Worm (Caenorhabditis elegans): Measurements from ENCODE around the gene sri-19.
"Not testable (repeated sequence)": the region's sequence is repeated elsewhere in the genome, so short reads cannot be mapped to it uniquely, and the experiment has no call there.

sri-19 gene

DNA sequence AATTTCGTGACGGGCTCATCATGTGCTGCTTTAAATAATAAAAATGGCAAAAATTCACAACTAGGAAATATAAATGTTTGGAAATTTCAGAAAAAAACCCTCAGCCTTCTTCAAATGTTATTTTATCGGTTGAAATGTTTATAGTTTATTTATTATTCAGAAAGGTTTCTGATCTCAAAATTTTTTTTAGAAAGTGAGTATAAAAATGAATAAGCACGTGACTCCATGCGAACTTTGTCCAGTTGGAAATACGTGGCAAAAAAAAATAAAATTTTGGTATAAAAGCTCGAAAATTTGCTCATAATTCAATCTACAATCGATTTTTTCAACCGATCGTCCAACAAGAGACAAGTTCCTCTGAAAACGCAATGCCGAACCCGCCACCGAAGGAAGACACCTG lies 8.7 kb upstream of the sri-19 start, which contains the start of gene nsph-3.1:
Gene nsph-3.1, plus strand, starts transcription at position 301 of the 400 bp plus-strand sequence.
- TF ChIP-seq unc-62 (GFP tag; optimal IDR thresholded peaks at IDR 0.05), result no peak

DNA sequence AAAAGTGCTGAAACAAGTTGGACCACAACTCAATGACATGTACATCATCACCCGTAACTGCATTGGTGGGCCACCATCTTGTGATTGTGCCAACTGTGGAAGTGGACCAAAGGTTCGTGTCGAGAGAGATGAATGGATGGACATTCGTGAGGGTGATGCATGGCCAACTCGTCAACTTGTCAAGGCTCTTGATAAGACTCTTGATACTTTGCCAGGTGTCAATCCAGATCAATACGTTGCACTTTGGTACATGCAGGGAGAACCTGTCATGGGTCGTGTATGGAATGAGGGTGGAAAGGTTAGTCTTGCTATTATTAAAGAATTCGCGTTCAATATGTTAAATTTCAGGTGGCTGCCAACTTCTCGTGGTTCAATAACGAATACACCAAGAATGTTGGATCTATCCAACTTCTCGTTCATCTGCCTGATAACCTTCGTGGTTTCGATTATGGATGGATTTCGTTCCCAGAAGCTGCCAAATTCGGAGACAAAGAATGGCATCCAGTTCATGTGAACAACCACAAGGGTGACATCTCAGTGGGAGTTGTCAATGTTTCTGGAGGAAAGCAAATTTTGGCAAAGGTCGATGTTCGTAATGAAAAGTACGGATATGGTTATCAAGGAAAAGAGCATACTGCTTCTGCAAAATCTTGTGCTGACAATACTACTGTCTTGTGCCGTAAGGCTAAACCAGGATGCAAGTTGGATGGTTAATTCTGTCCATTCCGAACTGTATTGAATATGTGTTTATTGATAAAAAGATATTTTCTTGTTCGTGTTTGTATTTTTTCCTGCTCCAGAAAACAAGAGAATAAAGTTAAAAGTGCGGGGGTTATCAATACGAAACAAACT lies 7.6 kb upstream of the sri-19 start:
- no peak for TF ChIP-seq unc-62 (GFP tag; optimal IDR thresholded peaks at IDR 0.05)

DNA sequence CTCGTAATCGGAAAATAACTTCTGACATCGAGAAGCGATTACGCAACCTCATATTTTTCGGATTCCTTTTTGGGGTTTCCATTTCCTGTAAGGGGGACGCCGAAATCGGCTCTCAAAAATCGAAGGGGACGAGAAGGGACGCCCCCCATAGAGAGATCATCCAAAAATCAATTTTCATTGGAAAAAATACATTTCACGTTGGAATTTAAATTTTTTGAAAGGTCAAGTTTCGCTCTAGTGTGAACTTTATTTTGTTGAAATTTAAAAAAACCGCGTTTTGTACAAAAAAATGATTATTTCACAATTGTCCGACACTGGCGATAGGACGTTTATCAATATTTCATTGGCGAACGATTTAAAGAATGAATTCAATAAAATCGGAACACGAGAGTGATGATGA lies 6.2 kb upstream of the sri-19 start, which contains the start of gene Y69E1A.3:
Gene Y69E1A.3, plus strand, starts transcription at position 301 of the 400 bp plus-strand sequence.
- no peak for TF ChIP-seq unc-62 (GFP tag; optimal IDR thresholded peaks at IDR 0.05)

DNA sequence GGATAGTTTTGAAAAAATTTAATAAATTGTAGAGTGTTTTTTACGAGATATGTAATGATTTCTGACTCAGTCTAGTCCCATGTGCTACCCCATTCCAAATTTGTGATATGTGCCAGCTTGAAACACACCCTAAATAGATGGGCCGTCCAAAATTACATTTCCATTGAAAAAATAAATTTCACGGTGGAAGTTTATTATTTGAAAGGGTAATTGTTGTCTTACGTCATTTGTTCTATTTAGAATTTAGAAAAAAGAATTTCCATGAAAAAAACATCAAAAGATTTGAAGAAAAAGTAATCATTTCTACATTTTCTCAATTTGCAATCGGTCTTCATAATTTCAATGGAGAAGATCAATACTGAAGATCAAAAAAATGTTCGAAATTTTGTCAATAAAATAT lies 3.2 kb upstream of the sri-19 start, which contains the start of gene Y69E1A.4:
Gene Y69E1A.4, plus strand, starts transcription at position 301 of the 400 bp plus-strand sequence.
- not testable (repeated sequence) for TF ChIP-seq unc-62 (GFP tag; optimal IDR thresholded peaks at IDR 0.05)

DNA sequence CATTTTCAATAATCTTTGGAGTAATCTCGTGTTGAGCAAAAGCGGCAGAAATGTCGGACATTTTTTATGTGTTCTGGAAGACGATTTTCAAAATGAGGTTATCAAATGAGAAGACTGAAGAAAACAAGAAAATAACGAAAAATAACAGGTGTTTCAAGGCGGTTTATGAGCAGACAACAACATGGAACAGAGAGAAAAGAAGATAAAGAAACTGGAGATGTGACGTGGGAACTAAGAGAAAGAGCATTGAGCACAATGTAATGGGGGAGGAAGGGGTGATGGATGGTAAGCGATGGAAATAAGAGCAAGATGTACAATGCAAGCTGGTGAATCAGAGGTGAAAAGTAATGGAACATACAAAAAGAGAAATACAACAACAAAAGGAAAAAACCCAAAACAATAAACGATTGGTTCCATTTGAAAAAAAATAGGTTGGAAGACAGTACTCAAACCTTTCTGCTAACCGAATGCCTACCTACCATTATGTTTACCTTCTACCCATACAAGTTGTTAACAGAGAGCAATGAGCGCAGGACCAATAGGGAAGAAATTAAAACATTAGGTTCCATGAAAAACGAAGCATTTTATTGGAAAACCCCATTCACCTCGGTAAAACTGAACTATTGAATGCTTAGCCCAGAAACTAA lies 466 bp upstream of the sri-19 start, which contains the start of gene Y69E1A.5:
Gene Y69E1A.5, minus strand, starts transcription at position 73 of the 647 bp plus-strand sequence.
- TF ChIP-seq unc-62 (GFP tag; optimal IDR thresholded peaks at IDR 0.05), result no peak

DNA sequence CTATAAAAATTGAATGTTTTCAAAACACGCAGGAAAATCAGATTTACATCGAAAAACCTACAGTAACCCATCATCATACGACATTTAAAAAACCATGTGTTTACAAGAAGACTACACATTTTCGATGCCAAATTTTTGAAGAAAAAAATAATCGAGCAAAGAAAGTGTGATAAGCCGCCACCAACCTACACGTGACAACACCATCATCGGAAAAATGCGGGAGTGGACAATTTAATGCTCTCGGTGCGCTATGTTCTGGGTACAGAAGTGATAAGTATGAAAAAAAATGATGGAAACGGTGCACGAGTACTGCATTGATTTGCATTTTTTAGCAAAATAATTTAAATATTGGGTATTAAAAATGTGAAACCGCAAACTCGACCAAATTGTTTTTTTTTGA lies 6.5 kb downstream of the sri-19 start:
- TF ChIP-seq unc-62 (GFP tag; optimal IDR thresholded peaks at IDR 0.05), result no peak

DNA sequence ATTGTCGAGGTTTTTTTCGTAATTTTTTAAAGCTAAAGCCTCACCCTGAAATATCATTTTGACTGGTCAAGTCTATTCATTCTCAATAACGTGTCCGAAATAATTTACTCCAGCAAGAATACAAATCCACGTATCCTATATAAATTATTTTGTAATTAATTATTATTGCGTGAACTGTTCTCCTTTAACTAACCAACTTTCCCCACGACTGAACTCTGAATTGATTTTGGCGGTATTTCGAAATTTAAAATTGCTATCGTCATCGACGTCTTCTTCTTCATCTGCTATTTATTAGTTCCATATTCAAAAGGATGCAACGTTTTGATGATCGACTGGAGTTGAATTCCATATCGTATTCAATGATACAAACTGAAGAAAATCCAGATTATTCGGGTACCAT lies 8.2 kb downstream of the sri-19 start, which contains the start of the genes aqp-3 and Y69E1A.8:
Gene aqp-3, minus strand, starts transcription at position 101 of the 400 bp plus-strand sequence.
Gene Y69E1A.8, plus strand, starts transcription at position 246 of the 400 bp plus-strand sequence.
- TF ChIP-seq unc-62 (GFP tag; optimal IDR thresholded peaks at IDR 0.05), result no peak

DNA sequence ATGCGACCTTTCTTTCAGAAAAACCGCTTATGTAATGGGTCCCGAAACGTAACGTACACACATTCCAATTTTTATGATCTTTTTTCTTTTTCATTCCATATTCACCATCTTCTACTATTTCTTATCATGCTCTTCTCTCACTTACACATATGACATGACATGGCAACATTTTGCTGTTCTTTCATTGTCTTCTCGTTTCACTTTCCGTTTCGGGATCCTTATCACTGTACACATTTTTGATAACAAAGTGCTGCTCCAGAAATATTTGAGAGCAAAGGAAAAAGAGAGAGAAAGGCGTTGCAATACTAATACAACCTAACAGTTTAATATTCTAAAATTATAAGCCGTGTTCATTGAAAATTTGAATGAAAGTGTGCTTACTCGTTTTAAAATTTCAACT lies 12.2 kb downstream of the sri-19 start:
- TF ChIP-seq unc-62 (GFP tag; optimal IDR thresholded peaks at IDR 0.05), result no peak

DNA sequence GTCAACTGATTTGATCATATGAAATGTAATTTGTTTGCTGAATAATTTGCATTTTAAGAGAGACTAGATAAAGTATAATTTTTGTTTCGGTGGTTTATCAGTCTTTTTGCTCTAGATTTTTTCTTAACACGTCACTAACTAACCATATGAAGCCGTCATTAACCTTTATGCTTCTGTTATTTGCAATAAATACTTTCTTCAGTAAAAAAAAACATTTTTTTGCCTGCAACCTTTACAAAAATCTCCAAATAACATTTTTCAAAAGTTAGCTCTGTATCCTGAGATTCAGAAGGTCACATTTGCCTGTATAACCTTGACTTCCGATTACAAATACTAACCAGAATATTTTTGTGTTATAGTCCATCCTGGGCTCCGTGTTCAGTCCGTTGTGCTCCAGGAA lies 12.6 kb downstream of the sri-19 start:
- no peak for TF ChIP-seq unc-62 (GFP tag; optimal IDR thresholded peaks at IDR 0.05)

DNA sequence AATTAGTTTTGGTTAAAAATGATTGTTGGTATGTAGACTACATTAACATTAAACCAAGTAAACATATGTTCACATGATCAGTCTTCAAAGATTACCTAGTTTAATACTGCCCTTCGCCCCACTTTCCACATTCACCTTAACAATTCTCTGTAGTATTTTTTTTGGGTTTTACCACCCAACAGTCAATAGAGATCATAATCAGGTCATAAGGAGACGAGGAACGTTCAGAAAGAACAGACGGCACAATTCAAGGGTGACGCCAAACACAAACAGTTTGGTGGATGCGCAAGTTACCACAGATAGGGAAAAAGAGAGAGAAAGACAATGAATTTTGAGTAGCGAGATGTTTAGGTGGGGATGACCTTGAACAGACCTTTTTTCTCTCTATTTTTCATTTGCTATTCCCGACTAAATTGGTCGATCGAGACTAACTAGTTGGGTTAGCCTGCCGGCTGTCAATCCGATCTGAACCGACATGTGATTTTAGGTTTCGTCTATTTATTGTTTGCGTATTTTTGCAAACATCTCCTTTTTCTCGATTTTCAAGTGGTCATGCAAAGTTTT lies 13.5 kb downstream of the sri-19 start:
- TF ChIP-seq unc-62 (GFP tag; optimal IDR thresholded peaks at IDR 0.05), result no peak

DNA sequence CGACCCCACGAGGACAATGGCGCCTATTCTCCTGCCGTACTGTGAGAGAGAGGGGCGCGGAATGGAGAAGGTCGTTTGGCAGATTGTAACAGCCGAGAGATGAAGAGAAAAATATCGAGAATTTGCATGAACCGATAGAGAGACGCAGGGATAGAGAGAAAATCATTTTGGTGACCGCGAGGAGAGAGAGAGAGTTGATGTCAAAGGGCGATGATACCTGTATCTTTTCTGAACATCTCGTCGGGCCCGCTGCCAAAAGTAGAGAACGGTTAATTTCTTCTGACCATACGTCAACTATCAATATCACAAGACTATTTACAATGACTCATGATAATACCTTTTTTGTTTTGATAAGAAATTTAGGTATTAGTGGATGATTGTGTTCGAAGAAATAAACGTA lies 17.8 kb downstream of the sri-19 start:
- TF ChIP-seq unc-62 (GFP tag; optimal IDR thresholded peaks at IDR 0.05), result no peak

DNA sequence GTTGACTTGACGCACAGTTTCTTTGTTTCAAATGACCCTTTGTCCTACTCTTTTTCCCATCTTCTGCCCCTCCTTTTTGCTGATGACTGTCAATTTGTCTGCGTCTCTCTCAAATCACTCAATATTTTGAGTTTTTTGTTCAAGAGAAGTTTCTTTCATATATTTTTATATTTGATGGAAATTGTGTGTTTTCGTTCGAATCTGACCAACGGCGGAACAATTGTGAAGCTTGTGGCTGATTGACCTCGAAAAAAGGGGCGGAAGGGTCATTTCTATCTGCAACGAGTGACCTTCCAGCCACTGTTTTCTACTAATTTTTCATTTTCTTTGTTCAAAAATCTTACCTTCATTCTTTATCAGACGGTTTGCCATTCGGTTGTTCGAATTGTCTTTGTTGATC lies 20.5 kb downstream of the sri-19 start:
- TF ChIP-seq unc-62 (GFP tag; optimal IDR thresholded peaks at IDR 0.05), result no peak

DNA sequence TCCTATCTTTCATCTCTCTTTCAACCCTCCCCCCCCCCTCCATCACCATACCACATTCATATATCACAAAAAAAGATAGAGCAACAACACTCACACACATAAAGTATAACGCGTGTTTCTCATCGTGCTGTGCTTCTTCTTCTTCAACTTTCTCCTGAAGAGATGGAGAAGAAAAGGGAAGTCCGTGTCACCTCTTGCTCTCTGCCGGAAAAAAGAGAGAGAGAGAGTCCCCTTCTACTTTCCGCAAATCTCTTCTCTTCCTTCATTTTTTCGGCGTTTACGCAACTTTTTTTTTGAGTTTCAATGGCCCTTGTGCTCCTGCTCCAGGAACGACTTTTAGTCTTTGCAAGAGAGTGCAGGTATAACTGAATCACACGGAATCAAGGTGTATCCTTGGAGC lies 21.5 kb downstream of the sri-19 start:
- no peak for TF ChIP-seq unc-62 (GFP tag; optimal IDR thresholded peaks at IDR 0.05)

DNA sequence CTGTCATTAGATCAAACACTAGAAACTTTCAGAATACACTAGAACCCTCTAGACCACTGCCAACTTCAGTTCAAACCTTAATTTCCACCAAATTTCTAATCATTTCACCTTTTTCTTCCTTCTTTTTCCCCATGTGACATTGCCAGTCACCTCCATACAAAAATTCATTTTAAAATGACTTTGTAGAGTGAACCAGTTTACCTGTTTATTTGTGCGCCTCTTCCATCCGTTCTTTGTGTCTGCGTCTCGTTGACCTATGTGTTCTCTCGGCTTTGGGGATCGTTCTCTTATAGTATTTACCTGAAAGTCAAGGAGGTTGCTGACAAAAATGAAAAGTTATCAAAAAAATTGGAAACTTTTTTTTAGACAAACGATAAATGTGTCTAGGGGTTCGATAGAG lies 22.5 kb downstream of the sri-19 start:
- no peak for TF ChIP-seq unc-62 (GFP tag; optimal IDR thresholded peaks at IDR 0.05)

DNA sequence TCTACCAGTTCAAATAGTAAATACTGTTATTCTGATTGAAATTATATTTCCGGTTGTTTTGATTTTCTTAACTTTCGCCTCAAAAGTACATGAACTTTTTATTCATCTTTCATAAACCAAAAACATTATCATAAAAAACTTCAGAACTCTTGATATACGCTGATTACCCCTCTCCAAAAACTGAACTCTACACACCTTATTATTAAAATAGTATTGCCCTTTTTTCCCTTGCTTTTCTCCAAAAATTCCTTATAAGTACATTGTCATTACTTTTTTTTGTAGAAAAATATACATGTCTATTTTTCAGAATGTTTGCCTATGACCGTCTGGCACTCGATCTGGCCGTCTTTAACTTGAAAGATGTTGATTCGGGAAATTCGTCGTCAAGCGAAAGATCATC lies 23.6 kb downstream of the sri-19 start, which contains the start of gene Y43E12A.2:
Gene Y43E12A.2, plus strand, starts transcription at position 301 of the 400 bp plus-strand sequence.
- no peak for TF ChIP-seq unc-62 (GFP tag; optimal IDR thresholded peaks at IDR 0.05)

DNA sequence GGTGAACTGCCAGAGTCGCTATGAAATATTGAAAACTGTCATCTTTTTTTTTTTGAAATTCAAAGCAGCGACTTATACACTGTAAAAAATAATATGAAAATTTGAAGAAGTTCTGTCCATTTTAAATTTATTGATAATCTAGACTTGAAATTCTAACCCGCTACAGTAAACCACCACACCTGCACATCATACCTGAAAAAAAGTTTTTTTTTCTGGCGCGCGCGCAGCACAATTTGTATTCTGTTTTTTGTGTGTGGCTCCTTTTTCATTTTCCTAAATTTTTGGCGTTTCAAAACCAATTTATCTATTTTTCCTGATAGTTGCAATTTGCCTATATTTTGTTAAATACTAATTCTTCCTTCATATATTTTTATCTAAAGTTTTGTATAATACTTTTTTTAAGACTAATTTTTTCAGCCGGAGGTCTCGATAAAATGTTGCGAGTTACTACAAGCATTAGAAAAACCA lies 27.4 kb downstream of the sri-19 start, which contains the start of gene cyb-2.1:
Gene cyb-2.1, plus strand, starts transcription at position 418 of the 468 bp plus-strand sequence.
- no peak for TF ChIP-seq unc-62 (GFP tag; optimal IDR thresholded peaks at IDR 0.05)
